Fruit fly (Drosophila melanogaster) whole organism, embryonic: Measurements from ENCODE around the gene CG7810.

Experiments used
- Ada2b ChIP-seq: fragments of 200-800 bp; sonication (Bioruptor generic); IDR thresholded peaks from 2 replicates; pipeline ENCODE4 v1.3.6; 2022; ENCODE audit warnings: missing biosample characterization, missing genetic modification characterization
- Atf-2 ChIP-seq: fragments of 200-800 bp; sonication (Bioruptor generic); optimal IDR thresholded peaks from 2 replicates; lab custom pipeline; 2016; ENCODE audit warnings: missing biosample characterization, missing genetic modification characterization
- C15 ChIP-seq: fragments of 200-800 bp; sonication (Bioruptor generic); IDR thresholded peaks from 3 replicates; pipeline ENCODE4 v1.3.6; 2022; ENCODE audit warnings: missing biosample characterization, missing genetic modification characterization
- CG10431 ChIP-seq: fragments of 200-800 bp; sonication (Bioruptor generic); optimal IDR thresholded peaks from 3 replicates; lab custom pipeline; 2018; ENCODE audit warnings: missing biosample characterization, mild to moderate bottlenecking, missing genetic modification characterization
- CG11085 ChIP-seq: fragments of 200-800 bp; sonication (Bioruptor generic); IDR thresholded peaks from 2 replicates; pipeline ENCODE4 v1.3.6; 2022; ENCODE audit warnings: missing biosample characterization, missing genetic modification characterization
- CG11247 ChIP-seq: fragments of 200-800 bp; sonication (Bioruptor generic); IDR thresholded peaks from 2 replicates; pipeline ENCODE4 v1.3.6; 2022; ENCODE audit warnings: missing biosample characterization, missing genetic modification characterization
- CG15011 ChIP-seq: fragments of 200-800 bp; sonication (Bioruptor generic); optimal IDR thresholded peaks from 3 replicates; lab custom pipeline; 2018; ENCODE audit warnings: missing biosample characterization, mild to moderate bottlenecking, missing genetic modification characterization
- CG17568 ChIP-seq: fragments of 200-800 bp; sonication (Bioruptor generic); optimal IDR thresholded peaks from 2 replicates; lab custom pipeline; 2018; ENCODE audit warnings: missing biosample characterization, mild to moderate bottlenecking, missing genetic modification characterization, moderate library complexity
- CG2120 ChIP-seq: fragments of 200-800 bp; sonication (Bioruptor generic); optimal IDR thresholded peaks from 3 replicates; lab custom pipeline; 2016; ENCODE audit warnings: missing biosample characterization, missing genetic modification characterization
- CG2678 ChIP-seq: fragments of 200-800 bp; sonication (Bioruptor generic); optimal IDR thresholded peaks from 3 replicates; lab custom pipeline; 2019; ENCODE audit warnings: missing biosample characterization, mild to moderate bottlenecking, missing genetic modification characterization, moderate library complexity
- CG30403 ChIP-seq: fragments of 200-800 bp; sonication (Bioruptor generic); optimal IDR thresholded peaks from 3 replicates; lab custom pipeline; 2016; ENCODE audit warnings: missing biosample characterization, missing genetic modification characterization
- CG31388 ChIP-seq: fragments of 200-800 bp; sonication (Bioruptor generic); optimal IDR thresholded peaks from 2 replicates; lab custom pipeline; 2016; ENCODE audit warnings: missing biosample characterization, missing genetic modification characterization
- CG3281 ChIP-seq: fragments of 200-800 bp; sonication (Bioruptor generic); optimal IDR thresholded peaks from 3 replicates; lab custom pipeline; 2017; ENCODE audit warnings: missing biosample characterization, mild to moderate bottlenecking, missing genetic modification characterization
- CG4328 ChIP-seq: fragments of 200-800 bp; sonication (Bioruptor generic); optimal IDR thresholded peaks from 3 replicates; lab custom pipeline; 2017; ENCODE audit warnings: missing biosample characterization, missing genetic modification reagents, missing genetic modification characterization
- CG4424 ChIP-seq: fragments of 200-800 bp; sonication (Bioruptor generic); optimal IDR thresholded peaks from 3 replicates; lab custom pipeline; 2016; ENCODE audit warnings: missing biosample characterization, missing genetic modification characterization
- CG4707 ChIP-seq: fragments of 200-800 bp; sonication (Bioruptor generic); optimal IDR thresholded peaks from 2 replicates; lab custom pipeline; 2018; ENCODE audit warnings: missing biosample characterization, mild to moderate bottlenecking, missing genetic modification characterization, moderate library complexity
- CG4854 ChIP-seq: fragments of 200-800 bp; sonication (Bioruptor generic); optimal IDR thresholded peaks from 2 replicates; lab custom pipeline; 2016; ENCODE audit warnings: missing biosample characterization, missing genetic modification characterization, inconsistent platforms
- CG7745 ChIP-seq: fragments of 200-800 bp; sonication (Bioruptor generic); optimal IDR thresholded peaks from 2 replicates; lab custom pipeline; 2018; ENCODE audit warnings: missing biosample characterization, mild to moderate bottlenecking, missing genetic modification characterization, moderate library complexity
- CG8281 ChIP-seq: fragments of 200-800 bp; sonication (Bioruptor generic); optimal IDR thresholded peaks from 2 replicates; lab custom pipeline; 2018; ENCODE audit warnings: missing biosample characterization, mild to moderate bottlenecking, missing genetic modification characterization, moderate library complexity
- CG9797 ChIP-seq: fragments of 200-800 bp; sonication (Bioruptor generic); optimal IDR thresholded peaks from 3 replicates; lab custom pipeline; 2018; ENCODE audit warnings: missing biosample characterization, mild to moderate bottlenecking, missing genetic modification characterization
- CrebB ChIP-seq: fragments of 200-800 bp; sonication (Bioruptor generic); optimal IDR thresholded peaks from 3 replicates; lab custom pipeline; 2018; ENCODE audit warnings: missing biosample characterization, mild to moderate bottlenecking, missing genetic modification characterization
- D19B ChIP-seq: fragments of 200-800 bp; sonication (Bioruptor generic); optimal IDR thresholded peaks from 2 replicates; lab custom pipeline; 2017; ENCODE audit warnings: missing biosample characterization, mild to moderate bottlenecking, missing genetic modification characterization
- Dll ChIP-seq: fragments of 200-800 bp; sonication (Bioruptor generic); IDR thresholded peaks from 4 replicates; pipeline ENCODE4 v1.3.6; 2022; ENCODE audit warnings: missing biosample characterization, missing genetic modification characterization; ENCODE audit not compliant: partially characterized antibody
- Mad ChIP-seq: fragments of 200-800 bp; sonication (Bioruptor generic); optimal IDR thresholded peaks from 2 replicates; lab custom pipeline; 2016; ENCODE audit warnings: missing biosample characterization, missing genetic modification characterization
- NC2α ChIP-seq: fragments of 200-800 bp; sonication (Bioruptor generic); optimal IDR thresholded peaks from 2 replicates; lab custom pipeline; 2016; ENCODE audit warnings: missing biosample characterization, missing genetic modification characterization
- Sry-β ChIP-seq: fragments of 200-800 bp; sonication (Bioruptor generic); optimal IDR thresholded peaks from 2 replicates; lab custom pipeline; 2018; ENCODE audit warnings: missing biosample characterization, mild to moderate bottlenecking, missing genetic modification characterization, moderate library complexity
- ac ChIP-seq: fragments of 200-800 bp; sonication (Bioruptor generic); optimal IDR thresholded peaks from 3 replicates; lab custom pipeline; 2017; ENCODE audit warnings: missing biosample characterization, mild to moderate bottlenecking, missing genetic modification characterization
- ara ChIP-seq: fragments of 200-800 bp; sonication (Bioruptor generic); IDR thresholded peaks from 2 replicates; pipeline ENCODE4 v1.3.6; 2022; ENCODE audit warnings: missing biosample characterization, missing genetic modification characterization
- bsh ChIP-seq, 2 experiments: fragments of 200-800 bp; sonication (Bioruptor generic); optimal IDR thresholded peaks; 2 replicates each; lab custom pipeline; 2017 to 2018; ENCODE audit warnings: mild to moderate bottlenecking in 2 of 2, missing biosample characterization in 2 of 2, missing genetic modification characterization in 2 of 2, moderate library complexity in 1 of 2
- cas ChIP-seq: fragments of 200-800 bp; sonication (Bioruptor generic); IDR thresholded peaks from 2 replicates; pipeline ENCODE4 v1.3.6; 2022; ENCODE audit warnings: missing biosample characterization, missing genetic modification characterization
- cato ChIP-seq: fragments of 200-800 bp; sonication (Bioruptor generic); optimal IDR thresholded peaks from 2 replicates; lab custom pipeline; 2016; ENCODE audit warnings: missing biosample characterization, missing genetic modification characterization, borderline replicate concordance
- ci ChIP-seq: fragments of 200-800 bp; sonication (Bioruptor generic); IDR thresholded peaks from 3 replicates; pipeline ENCODE4 v1.3.6; 2022; ENCODE audit warnings: missing biosample characterization, missing genetic modification characterization
- danr ChIP-seq: fragments of 200-800 bp; sonication (Bioruptor generic); IDR thresholded peaks from 2 replicates; pipeline ENCODE4 v1.3.6; 2022; ENCODE audit warnings: missing biosample characterization, missing genetic modification characterization
- dati ChIP-seq: fragments of 200-800 bp; sonication (Bioruptor generic); IDR thresholded peaks from 2 replicates; pipeline ENCODE4 v1.3.6; 2022; ENCODE audit warnings: missing biosample characterization, missing genetic modification characterization
- dpn ChIP-seq, 2 experiments: fragments of 200-800 bp; sonication (Bioruptor generic); optimal IDR thresholded peaks; 3 replicates each; lab custom pipeline; 2016; ENCODE audit warnings: missing biosample characterization in 2 of 2, missing genetic modification characterization in 2 of 2
- ems ChIP-seq: fragments of 200-800 bp; sonication (Bioruptor generic); optimal IDR thresholded peaks from 3 replicates; lab custom pipeline; 2016; ENCODE audit warnings: missing biosample characterization, missing genetic modification characterization
- esg ChIP-seq: fragments of 200-800 bp; sonication (Bioruptor generic); conservative IDR thresholded peaks from 2 replicates; pipeline ENCODE4 v1.3.6; 2022; ENCODE audit warnings: missing biosample characterization, missing genetic modification characterization
- eyg ChIP-seq: fragments of 200-800 bp; sonication (Bioruptor generic); optimal IDR thresholded peaks from 3 replicates; lab custom pipeline; 2016; ENCODE audit warnings: missing biosample characterization, missing genetic modification characterization
- fd102C ChIP-seq: fragments of 200-800 bp; sonication (Bioruptor generic); optimal IDR thresholded peaks from 2 replicates; lab custom pipeline; 2018; ENCODE audit warnings: missing biosample characterization, mild to moderate bottlenecking, missing genetic modification characterization, moderate library complexity
- fd3F ChIP-seq: fragments of 200-800 bp; sonication (Bioruptor generic); optimal IDR thresholded peaks from 2 replicates; lab custom pipeline; 2018; ENCODE audit warnings: missing biosample characterization, mild to moderate bottlenecking, missing genetic modification characterization, moderate library complexity
- lilli ChIP-seq: fragments of 200-800 bp; sonication (Bioruptor generic); optimal IDR thresholded peaks from 3 replicates; lab custom pipeline; 2016; ENCODE audit warnings: missing biosample characterization, missing genetic modification characterization
- nerfin-1 ChIP-seq: fragments of 200-800 bp; sonication (Bioruptor generic); optimal IDR thresholded peaks from 3 replicates; lab custom pipeline; 2019; ENCODE audit warnings: missing biosample characterization, mild to moderate bottlenecking, missing genetic modification characterization, moderate library complexity
- oc ChIP-seq: fragments of 200-800 bp; sonication (Bioruptor generic); optimal IDR thresholded peaks from 2 replicates; lab custom pipeline; 2018; ENCODE audit warnings: missing biosample characterization, mild to moderate bottlenecking, missing genetic modification characterization, moderate library complexity
- pita ChIP-seq: fragments of 200-800 bp; sonication (Bioruptor generic); optimal IDR thresholded peaks from 2 replicates; lab custom pipeline; 2017; ENCODE audit warnings: missing biosample characterization, mild to moderate bottlenecking, missing genetic modification characterization
- pzg ChIP-seq: fragments of 200-800 bp; sonication (Bioruptor generic); optimal IDR thresholded peaks from 3 replicates; lab custom pipeline; 2018; ENCODE audit warnings: missing biosample characterization, mild to moderate bottlenecking, missing genetic modification characterization, moderate library complexity
- repo ChIP-seq: fragments of 200-800 bp; sonication (Bioruptor generic); optimal IDR thresholded peaks from 2 replicates; lab custom pipeline; 2016; ENCODE audit warnings: missing biosample characterization, missing genetic modification characterization
- row ChIP-seq: fragments of 200-800 bp; sonication (Bioruptor generic); IDR thresholded peaks from 3 replicates; pipeline ENCODE4 v1.3.6; 2022; ENCODE audit warnings: missing biosample characterization, missing genetic modification characterization
- run ChIP-seq: fragments of 200-800 bp; sonication (Bioruptor generic); optimal IDR thresholded peaks from 3 replicates; lab custom pipeline; 2018; ENCODE audit warnings: missing biosample characterization, mild to moderate bottlenecking, missing genetic modification characterization
- slou ChIP-seq: fragments of 200-800 bp; sonication (Bioruptor generic); optimal IDR thresholded peaks from 3 replicates; lab custom pipeline; 2016; ENCODE audit warnings: missing biosample characterization, missing genetic modification characterization
- tx ChIP-seq: fragments of 200-800 bp; sonication (Bioruptor generic); optimal IDR thresholded peaks from 2 replicates; lab custom pipeline; 2016; ENCODE audit warnings: missing biosample characterization, missing genetic modification characterization
- wek ChIP-seq: fragments of 200-800 bp; sonication (Bioruptor generic); optimal IDR thresholded peaks from 3 replicates; lab custom pipeline; 2018; ENCODE audit warnings: missing biosample characterization, mild to moderate bottlenecking, missing genetic modification characterization, moderate library complexity
- zen2 ChIP-seq: fragments of 200-800 bp; sonication (Bioruptor generic); IDR thresholded peaks from 3 replicates; pipeline ENCODE4 v1.3.6; 2022; ENCODE audit warnings: missing biosample characterization, missing genetic modification characterization; ENCODE audit not compliant: partially characterized antibody

The CG7810 gene

dm6 chr2L:8276287-8276686 lies 34.7 kb downstream of the CG7810 start (continued):
- TF ChIP-seq cato (GFP tag; lab: Kevin White, UChicago), result no peak
- TF ChIP-seq ci (GFP tag; lab: Robert Waterston, UW), result no peak
- TF ChIP-seq ara (GFP tag; lab: Robert Waterston, UW), result no peak
- TF ChIP-seq wek (GFP tag; lab: Kevin White, UChicago), result no peak
- peak; percentile 80 for TF ChIP-seq CG7745 (tag; lab: Kevin White, UChicago)
- TF ChIP-seq zen2 (GFP tag; lab: Robert Waterston, UW), result no peak
- TF ChIP-seq esg, result no peak
- TF ChIP-seq dpn (GFP tag; optimal IDR thresholded peaks at IDR 0.05; lab: Kevin White, UChicago), result no peak
- TF ChIP-seq fd102C (GFP tag; lab: Kevin White, UChicago), result peak; percentile 88
- no peak for TF ChIP-seq CG11247
- TF ChIP-seq CG4854, result no peak
- TF ChIP-seq C15 (GFP tag; lab: Robert Waterston, UW), result no peak
- no peak for TF ChIP-seq CrebB (tag; lab: Kevin White, UChicago)
- TF ChIP-seq CG8281 (tag; lab: Kevin White, UChicago), result no peak
- TF ChIP-seq CG3281, result no peak
- TF ChIP-seq D19B (GFP tag; lab: Kevin White, UChicago), result no peak
- TF ChIP-seq CG10431 (GFP tag; lab: Kevin White, UChicago), result no peak
- no peak for TF ChIP-seq run (tag; lab: Kevin White, UChicago)
- no peak for TF ChIP-seq repo
- TF ChIP-seq CG4328 (GFP tag; lab: Kevin White, UChicago), result no peak
- TF ChIP-seq fd3F (GFP tag; lab: Kevin White, UChicago), result no peak
- TF ChIP-seq ac, result peak; percentile 81
- no peak for TF ChIP-seq ems
- peak; percentile 17 for TF ChIP-seq oc (tag; lab: Kevin White, UChicago)
- TF ChIP-seq CG4707 (GFP tag; lab: Kevin White, UChicago), result no peak
- no peak for TF ChIP-seq row (GFP tag; lab: Robert Waterston, UW)
- TF ChIP-seq slou (GFP tag; lab: Kevin White, UChicago), result no peak
- no peak for TF ChIP-seq pita (GFP tag; lab: Kevin White, UChicago)
- no peak for TF ChIP-seq CG2678 (tag; lab: Kevin White, UChicago)
- no peak for TF ChIP-seq dati (GFP tag; lab: Robert Waterston, UW)
- no peak for TF ChIP-seq CG2120 (GFP tag; lab: Kevin White, UChicago)
- no peak for TF ChIP-seq pzg
- no peak for TF ChIP-seq Atf-2 (GFP tag; lab: Kevin White, UChicago)
- no peak for TF ChIP-seq danr
- no peak for TF ChIP-seq Sry-β (GFP tag; lab: Kevin White, UChicago)
- TF ChIP-seq eyg (GFP tag; lab: Kevin White, UChicago), result no peak
- TF ChIP-seq nerfin-1 (tag; lab: Kevin White, UChicago), result no peak
- TF ChIP-seq Ada2b (GFP tag; lab: Robert Waterston, UW), result no peak
- TF ChIP-seq CG31388 (GFP tag; lab: Kevin White, UChicago), result no peak
- TF ChIP-seq CG4424 (GFP tag; lab: Kevin White, UChicago), result no peak
- no peak for TF ChIP-seq Mad (GFP tag; lab: Kevin White, UChicago)
- no peak for TF ChIP-seq CG17568 (GFP tag; lab: Kevin White, UChicago)
- no peak for TF ChIP-seq CG15011 (GFP tag; lab: Kevin White, UChicago)
- no peak for TF ChIP-seq Dll (GFP tag; lab: Robert Waterston, UW)
- TF ChIP-seq CG30403 (GFP tag; lab: Kevin White, UChicago), result no peak
- TF ChIP-seq CG11085, result no peak
- TF ChIP-seq NC2α (GFP tag; lab: Kevin White, UChicago), result no peak
- TF ChIP-seq CG9797 (GFP tag; lab: Kevin White, UChicago), result no peak
- no peak for TF ChIP-seq lilli (GFP tag; lab: Kevin White, UChicago)
- TF ChIP-seq tx (GFP tag; lab: Kevin White, UChicago), result no peak
- no peak for TF ChIP-seq bsh (GFP tag; optimal IDR thresholded peaks at IDR 0.05; lab: Kevin White, UChicago)
- TF ChIP-seq cas (GFP tag; lab: Robert Waterston, UW), result no peak
